Worm (Caenorhabditis elegans) whole organism, mixed stage, embryonic: ENCODE data around the gene ZK892.6.
A peak's percentile ranks its signal among the peaks of the same experiment; 100 is the strongest.

Experiments used
- M03D4.4 ChIP-seq: sonication (generic microtip); optimal IDR thresholded peaks from 2 replicates; lab custom pipeline; 2017; ENCODE audit warnings: mild to moderate bottlenecking, missing genetic modification characterization, missing compliant biosample characterization
- ceh-39 ChIP-seq: fragments of 150-350 bp; optimal IDR thresholded peaks from 2 replicates; lab custom pipeline; 2014; ENCODE audit warnings: missing biosample characterization, missing genetic modification characterization
- ceh-43 ChIP-seq: fragments of 200-800 bp; sonication (Bioruptor generic); optimal IDR thresholded peaks from 2 replicates; lab custom pipeline; 2018; ENCODE audit warnings: mild to moderate bottlenecking, missing genetic modification characterization, moderate library complexity, missing compliant biosample characterization
- ces-1 ChIP-seq: fragments of 150-350 bp; optimal IDR thresholded peaks from 2 replicates; lab custom pipeline; 2014; ENCODE audit warnings: missing biosample characterization, missing genetic modification reagents, missing genetic modification characterization
- elt-1 ChIP-seq: sonication (generic microtip); optimal IDR thresholded peaks from 2 replicates; lab custom pipeline; 2017; ENCODE audit warnings: missing genetic modification characterization, mild to moderate bottlenecking, missing compliant biosample characterization, antibody characterized with exemption, moderate library complexity, borderline replicate concordance; ENCODE audit not compliant: insufficient read depth
- nhr-12 ChIP-seq: fragments of 150-350 bp; optimal IDR thresholded peaks from 2 replicates; lab custom pipeline; 2014; ENCODE audit warnings: missing biosample characterization, missing genetic modification characterization
- nhr-237 ChIP-seq: fragments of 150-350 bp; optimal IDR thresholded peaks from 2 replicates; lab custom pipeline; 2014; ENCODE audit warnings: missing biosample characterization, missing genetic modification characterization
- nhr-28 ChIP-seq: fragments of 150-350 bp; optimal IDR thresholded peaks from 2 replicates; lab custom pipeline; 2014; ENCODE audit warnings: missing biosample characterization, missing genetic modification characterization
- nhr-76 ChIP-seq: sonication (generic microtip); optimal IDR thresholded peaks from 2 replicates; lab custom pipeline; 2017; ENCODE audit warnings: missing biosample characterization, missing genetic modification characterization
- sptf-1 ChIP-seq: sonication (generic microtip); optimal IDR thresholded peaks from 2 replicates; lab custom pipeline; 2017; ENCODE audit warnings: mild to moderate bottlenecking, missing genetic modification characterization, moderate library complexity, missing compliant biosample characterization
- unc-62 ChIP-seq: fragments of 150-350 bp; optimal IDR thresholded peaks from 2 replicates; lab custom pipeline; 2014; ENCODE audit warnings: missing biosample characterization, missing genetic modification reagents, missing genetic modification characterization
- zip-8 ChIP-seq: fragments of 150-350 bp; optimal IDR thresholded peaks from 2 replicates; lab custom pipeline; 2014; ENCODE audit warnings: missing biosample characterization, missing genetic modification characterization
- ztf-11 ChIP-seq: fragments of 150-350 bp; optimal IDR thresholded peaks from 2 replicates; lab custom pipeline; 2014; ENCODE audit warnings: missing biosample characterization, missing genetic modification characterization

DNA sequence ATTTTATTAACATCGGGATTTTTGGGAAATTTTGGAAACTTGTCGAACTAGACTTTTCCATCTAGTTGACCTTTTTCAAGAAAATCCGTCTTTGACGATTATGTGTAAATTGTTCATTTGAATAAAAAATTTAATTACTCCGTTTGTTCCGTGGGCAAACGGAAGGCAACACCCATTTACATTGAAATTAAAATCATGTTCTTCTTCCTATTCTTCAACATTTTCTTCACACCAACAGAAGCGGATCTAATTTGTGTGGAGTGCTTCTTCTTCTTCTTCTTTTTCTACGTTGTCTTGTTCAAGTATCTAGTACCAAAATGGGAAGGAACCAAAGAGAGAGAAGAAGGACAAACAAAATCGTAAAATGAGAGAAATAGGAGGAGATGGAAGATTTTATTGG, 2.5 kb upstream of the ZK892.6 start:
- TF ChIP-seq nhr-76 (tag; lab: Kevin White, UChicago) (no peak), nhr-12 (tag; lab: Kevin White, UChicago) (no peak), M03D4.4 (no peak), nhr-237 (no peak), elt-1 (tag; lab: Kevin White, UChicago) (no peak), ceh-39 (tag; lab: Kevin White, UChicago) (no peak), ceh-43 (GFP tag; lab: Kevin White, UChicago) (no peak), unc-62 (GFP tag; lab: Kevin White, UChicago) (no peak), ces-1 (peak; percentile 93), ztf-11 (tag; lab: Kevin White, UChicago) (no peak), nhr-28 (no peak), zip-8 (tag; lab: Kevin White, UChicago) (no peak), sptf-1 (no peak)
